Worm (Caenorhabditis elegans) whole organism, mixed stage, embryonic: ENCODE results near the gene K02D3.2.

ENCODE experiments used
- snpc-4 ChIP-seq: fragments of 150-350 bp; optimal IDR thresholded peaks from 2 replicates; lab custom pipeline; 2014; ENCODE audit warnings: missing biosample characterization, missing genetic modification characterization
- zip-8 ChIP-seq: fragments of 150-350 bp; optimal IDR thresholded peaks from 2 replicates; lab custom pipeline; 2014; ENCODE audit warnings: missing biosample characterization, missing genetic modification characterization

- TF ChIP-seq snpc-4 (tag; lab: Kevin White, UChicago) (no peak), zip-8 (tag; lab: Kevin White, UChicago) (no peak)
These were observed 44.9 kb downstream of the K02D3.2 start for ce11 chrX:13666864-13667263.
